Fruit fly (Drosophila melanogaster): ENCODE results near the gene CG34452.

DNA sequence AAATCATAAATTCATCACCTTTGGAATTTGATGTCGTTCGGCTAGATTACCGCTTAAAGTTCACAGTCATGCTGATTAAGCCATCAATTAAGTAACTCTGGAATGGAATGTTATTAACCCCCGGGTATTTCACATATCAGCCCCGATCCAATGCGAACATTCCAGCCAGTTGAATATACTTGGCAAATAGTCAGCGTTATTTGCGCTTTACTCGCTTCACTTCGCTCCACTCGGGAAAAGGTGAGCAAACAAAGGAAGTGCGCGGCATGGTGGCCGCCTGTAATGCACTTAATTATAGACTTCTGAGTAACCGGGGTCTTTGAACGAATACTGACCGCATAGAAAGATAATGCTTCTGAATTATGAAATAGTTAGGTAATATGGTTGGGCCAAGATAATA is 50.1 kb downstream of the CG34452 start:
- TF ChIP-seq Sin3A (optimal IDR thresholded peaks at IDR 0.05) (no peak), Myc (optimal IDR thresholded peaks at IDR 0.05) (no peak), ttk (optimal IDR thresholded peaks at IDR 0.05) (no peak), psq (optimal IDR thresholded peaks at IDR 0.05) (no peak)
